Worm (Caenorhabditis elegans) whole organism, L1 larva: ENCODE data around the gene F55A11.8.

Source experiments
- C04F5.9 ChIP-seq: sonication (generic microtip); optimal IDR thresholded peaks from 2 replicates; lab custom pipeline; 2016; ENCODE audit warnings: missing genetic modification characterization, missing compliant biosample characterization
- C16A3.4 ChIP-seq: fragments of 150-350 bp; optimal IDR thresholded peaks from 2 replicates; lab custom pipeline; 2014; ENCODE audit warnings: missing biosample characterization, missing genetic modification characterization
- Y116A8C.19 ChIP-seq: sonication (generic microtip); optimal IDR thresholded peaks from 2 replicates; lab custom pipeline; 2016; ENCODE audit warnings: missing compliant biosample characterization, missing genetic modification characterization, borderline replicate concordance
- alr-1 ChIP-seq: fragments of 200-800 bp; sonication (Bioruptor generic); optimal IDR thresholded peaks from 2 replicates; lab custom pipeline; 2018; ENCODE audit warnings: borderline replicate concordance, mild to moderate bottlenecking, missing genetic modification characterization, missing compliant biosample characterization
- aly-2 ChIP-seq: fragments of 150-350 bp; optimal IDR thresholded peaks from 2 replicates; lab custom pipeline; 2014; ENCODE audit warnings: missing biosample characterization, missing genetic modification characterization
- ama-1 ChIP-seq: fragments of 150-350 bp; optimal IDR thresholded peaks from 2 replicates; lab custom pipeline; 2014
- blmp-1 ChIP-seq: fragments of 150-350 bp; optimal IDR thresholded peaks from 2 replicates; lab custom pipeline; 2014; ENCODE audit warnings: missing biosample characterization, missing genetic modification characterization
- ceh-8 ChIP-seq: fragments of 200-800 bp; sonication (Bioruptor generic); optimal IDR thresholded peaks from 2 replicates; lab custom pipeline; 2018; ENCODE audit warnings: mild to moderate bottlenecking, missing genetic modification characterization, moderate library complexity, missing compliant biosample characterization
- ceh-82 ChIP-seq, 3 experiments: fragments of 150-350 bp in 1 of 3; sonication (generic microtip) in 2 of 3; optimal IDR thresholded peaks; 2 replicates each; lab custom pipeline; 2014 to 2017; ENCODE audit warnings: missing biosample characterization in 3 of 3, missing genetic modification characterization in 3 of 3
- ceh-88 ChIP-seq: fragments of 200-800 bp; sonication (Bioruptor generic); IDR thresholded peaks from 2 replicates; pipeline ENCODE4 v1.3.6; 2022; ENCODE audit warnings: missing genetic modification characterization, missing compliant biosample characterization
- ceh-90 ChIP-seq: sonication (generic microtip); optimal IDR thresholded peaks from 2 replicates; lab custom pipeline; 2016; ENCODE audit warnings: missing genetic modification characterization, missing compliant biosample characterization
- ces-1 ChIP-seq: fragments of 150-350 bp; optimal IDR thresholded peaks from 2 replicates; lab custom pipeline; 2014; ENCODE audit warnings: missing biosample characterization, missing genetic modification reagents, missing genetic modification characterization
- dsc-1 ChIP-seq: sonication (generic microtip); optimal IDR thresholded peaks from 2 replicates; lab custom pipeline; 2016; ENCODE audit warnings: mild to moderate bottlenecking, missing genetic modification characterization, missing compliant biosample characterization
- efl-1 ChIP-seq, 4 experiments: fragments of 150-350 bp; optimal IDR thresholded peaks in 3 of 4; peaks in 1 of 4; 1 replicate in 1 of 4; 2 replicates in 3 of 4; lab custom pipeline; 2014; ENCODE audit warnings: missing biosample characterization in 2 of 4, missing genetic modification characterization in 2 of 4, missing genetic modification reagents in 2 of 4
- egl-27 ChIP-seq, 2 experiments: fragments of 150-350 bp in 1 of 2; sonication (generic microtip); optimal IDR thresholded peaks; 3 replicates each; lab custom pipeline; 2017 to 2018; ENCODE audit warnings: missing biosample characterization in 2 of 2, missing genetic modification characterization in 2 of 2, missing genetic modification reagents in 2 of 2
- elt-2 ChIP-seq: sonication (generic microtip); optimal IDR thresholded peaks from 2 replicates; lab custom pipeline; 2016; ENCODE audit warnings: missing genetic modification characterization, mild to moderate bottlenecking, inconsistent platforms, missing compliant biosample characterization, missing genetic modification reagents
- ets-5 ChIP-seq: fragments of 200-800 bp; sonication (Bioruptor generic); IDR thresholded peaks from 2 replicates; pipeline ENCODE4 v1.3.6; 2022; ENCODE audit warnings: missing genetic modification characterization, missing compliant biosample characterization
- fkh-10 ChIP-seq: sonication (generic microtip); optimal IDR thresholded peaks from 2 replicates; lab custom pipeline; 2017; ENCODE audit warnings: missing biosample characterization, missing genetic modification reagents, missing genetic modification characterization
- fkh-4 ChIP-seq: sonication (generic microtip); optimal IDR thresholded peaks from 2 replicates; lab custom pipeline; 2016; ENCODE audit warnings: missing compliant biosample characterization, missing genetic modification characterization, borderline replicate concordance
- fkh-8 ChIP-seq: sonication (generic microtip); optimal IDR thresholded peaks from 2 replicates; lab custom pipeline; 2016; ENCODE audit warnings: mild to moderate bottlenecking, missing genetic modification characterization, missing compliant biosample characterization
- fos-1 ChIP-seq: fragments of 150-350 bp; optimal IDR thresholded peaks from 2 replicates; lab custom pipeline; 2014; ENCODE audit warnings: missing biosample characterization, missing genetic modification characterization
- grh-1 ChIP-seq: fragments of 200-800 bp; sonication (Bioruptor generic); IDR thresholded peaks from 2 replicates; pipeline ENCODE4 v1.3.6; 2022; ENCODE audit warnings: missing genetic modification reagents, missing genetic modification characterization, missing compliant biosample characterization
- hpl-2 ChIP-seq: fragments of 150-350 bp; optimal IDR thresholded peaks from 2 replicates; lab custom pipeline; 2014; ENCODE audit warnings: missing biosample characterization, missing genetic modification reagents, missing genetic modification characterization
- irx-1 ChIP-seq: sonication (generic microtip); optimal IDR thresholded peaks from 2 replicates; lab custom pipeline; 2016; ENCODE audit warnings: missing genetic modification characterization, missing compliant biosample characterization
- jun-1 ChIP-seq: fragments of 150-350 bp; optimal IDR thresholded peaks from 2 replicates; lab custom pipeline; 2014; ENCODE audit warnings: missing biosample characterization, missing genetic modification reagents, missing genetic modification characterization
- lin-13 ChIP-seq: fragments of 150-350 bp; optimal IDR thresholded peaks from 2 replicates; lab custom pipeline; 2014; ENCODE audit warnings: missing biosample characterization, missing genetic modification reagents, missing genetic modification characterization
- lin-15B ChIP-seq: fragments of 150-350 bp; sonication (generic microtip); optimal IDR thresholded peaks from 3 replicates; lab custom pipeline; 2014; ENCODE audit warnings: missing biosample characterization, missing genetic modification characterization
- lin-35 ChIP-seq, 2 experiments: fragments of 150-350 bp; optimal IDR thresholded peaks; 2 replicates each; lab custom pipeline; 2014; ENCODE audit warnings: missing biosample characterization in 2 of 2, missing genetic modification characterization in 2 of 2, missing genetic modification reagents in 2 of 2
- lsy-2 ChIP-seq, 2 experiments: fragments of 150-350 bp; optimal IDR thresholded peaks; 2 replicates each; lab custom pipeline; 2014; ENCODE audit warnings: missing biosample characterization in 2 of 2, missing genetic modification characterization in 2 of 2
- mab-9 ChIP-seq: fragments of 200-800 bp; sonication (Bioruptor generic); IDR thresholded peaks from 2 replicates; pipeline ENCODE4 v1.3.6; 2022; ENCODE audit warnings: missing genetic modification reagents, missing genetic modification characterization, missing compliant biosample characterization
- mef-2 ChIP-seq: fragments of 150-350 bp; optimal IDR thresholded peaks from 2 replicates; lab custom pipeline; 2014; ENCODE audit warnings: missing biosample characterization, missing genetic modification characterization
- mep-1 ChIP-seq: fragments of 150-350 bp; optimal IDR thresholded peaks from 2 replicates; lab custom pipeline; 2014; ENCODE audit warnings: missing biosample characterization, missing genetic modification characterization
- nhr-11 ChIP-seq: fragments of 150-350 bp; optimal IDR thresholded peaks from 2 replicates; lab custom pipeline; 2014; ENCODE audit warnings: missing biosample characterization, missing genetic modification characterization
- nhr-12 ChIP-seq: sonication (generic microtip); optimal IDR thresholded peaks from 2 replicates; lab custom pipeline; 2017; ENCODE audit warnings: missing biosample characterization, missing genetic modification characterization
- nhr-237 ChIP-seq: fragments of 150-350 bp; optimal IDR thresholded peaks from 2 replicates; lab custom pipeline; 2014; ENCODE audit warnings: missing biosample characterization, missing genetic modification characterization
- nhr-28 ChIP-seq: fragments of 150-350 bp; optimal IDR thresholded peaks from 2 replicates; lab custom pipeline; 2014; ENCODE audit warnings: missing biosample characterization, missing genetic modification characterization
- nhr-76 ChIP-seq: sonication (generic microtip); optimal IDR thresholded peaks from 2 replicates; lab custom pipeline; 2017; ENCODE audit warnings: missing biosample characterization, missing genetic modification characterization
- nhr-85 ChIP-seq: sonication (generic microtip); peaks from one replicate; lab custom pipeline; 2016; ENCODE audit warnings: missing genetic modification characterization, inconsistent platforms, missing compliant biosample characterization
- nhr-90 ChIP-seq: sonication (generic microtip); optimal IDR thresholded peaks from 2 replicates; lab custom pipeline; 2016; ENCODE audit warnings: mild to moderate bottlenecking, missing genetic modification characterization, missing compliant biosample characterization; ENCODE audit not compliant: poor library complexity
- pax-3 ChIP-seq: fragments of 200-800 bp; sonication (Bioruptor generic); optimal IDR thresholded peaks from 2 replicates; lab custom pipeline; 2018; ENCODE audit warnings: mild to moderate bottlenecking, missing genetic modification characterization, moderate library complexity, missing compliant biosample characterization
- pqm-1 ChIP-seq: sonication (generic microtip); optimal IDR thresholded peaks from 3 replicates; lab custom pipeline; 2017; ENCODE audit warnings: missing biosample characterization, missing genetic modification characterization
- rnt-1 ChIP-seq: sonication (generic microtip); optimal IDR thresholded peaks from 2 replicates; lab custom pipeline; 2016; ENCODE audit warnings: mild to moderate bottlenecking, missing genetic modification characterization, moderate library complexity, missing compliant biosample characterization
- sox-4 ChIP-seq: sonication (generic microtip); optimal IDR thresholded peaks from 2 replicates; lab custom pipeline; 2016; ENCODE audit warnings: missing genetic modification characterization, missing compliant biosample characterization
- swsn-7 ChIP-seq: sonication (generic microtip); optimal IDR thresholded peaks from 2 replicates; lab custom pipeline; 2016; ENCODE audit warnings: missing genetic modification characterization, missing compliant biosample characterization
- tbx-2 ChIP-seq: sonication (generic microtip); optimal IDR thresholded peaks from 2 replicates; lab custom pipeline; 2016; ENCODE audit warnings: missing genetic modification characterization, missing compliant biosample characterization
- tlp-1 ChIP-seq: fragments of 150-350 bp; optimal IDR thresholded peaks from 2 replicates; lab custom pipeline; 2014; ENCODE audit warnings: missing biosample characterization, missing genetic modification characterization
- unc-30 ChIP-seq: sonication (generic microtip); optimal IDR thresholded peaks from 2 replicates; lab custom pipeline; 2017; ENCODE audit warnings: missing biosample characterization, missing genetic modification characterization
- unc-62 ChIP-seq: fragments of 150-350 bp; optimal IDR thresholded peaks from 2 replicates; lab custom pipeline; 2014; ENCODE audit warnings: missing biosample characterization, missing genetic modification reagents, missing genetic modification characterization
- xbp-1 ChIP-seq: sonication (generic microtip); optimal IDR thresholded peaks from 2 replicates; lab custom pipeline; 2016; ENCODE audit warnings: missing genetic modification characterization, missing compliant biosample characterization
- zag-1 ChIP-seq: fragments of 150-350 bp; optimal IDR thresholded peaks from 2 replicates; lab custom pipeline; 2014; ENCODE audit warnings: missing biosample characterization, missing genetic modification characterization
- zip-4 ChIP-seq: fragments of 200-800 bp; sonication (Bioruptor generic); optimal IDR thresholded peaks from 2 replicates; lab custom pipeline; 2018; ENCODE audit warnings: mild to moderate bottlenecking, missing genetic modification characterization, moderate library complexity, missing compliant biosample characterization
- ztf-11 ChIP-seq, 2 experiments: sonication (generic microtip); optimal IDR thresholded peaks; 2 replicates each; lab custom pipeline; 2016 to 2017; ENCODE audit warnings: missing genetic modification characterization in 2 of 2, missing biosample characterization in 1 of 2, missing compliant biosample characterization in 1 of 2

Gene F55A11.8

ce11 chrV:11799252-11799822 is 11.3 kb downstream of the F55A11.8 start (continued):
- no peak for TF ChIP-seq zag-1 (tag; lab: Kevin White, UChicago)
- TF ChIP-seq pqm-1 (tag; lab: Kevin White, UChicago): no peak
- TF ChIP-seq unc-62 (GFP tag; lab: Kevin White, UChicago): no peak
- TF ChIP-seq tbx-2 (tag; lab: Kevin White, UChicago): peak; percentile 78
- TF ChIP-seq zip-4 (GFP tag; lab: Kevin White, UChicago): no peak
- no peak for TF ChIP-seq nhr-11 (tag; lab: Kevin White, UChicago)
- no peak for TF ChIP-seq mep-1 (tag; lab: Kevin White, UChicago)
- no peak for TF ChIP-seq ceh-8
- TF ChIP-seq alr-1 (tag; lab: Kevin White, UChicago): no peak
- no peak for TF ChIP-seq lin-15B (tag; lab: Kevin White, UChicago)
- peak; percentile 38 for TF ChIP-seq irx-1 (tag; lab: Kevin White, UChicago)
- TF ChIP-seq C16A3.4 (tag; lab: Kevin White, UChicago): peak; percentile 46
- TF ChIP-seq lin-13 (GFP tag; lab: Kevin White, UChicago): peak; percentile 41
- TF ChIP-seq nhr-85: peak; percentile 99
- TF ChIP-seq ztf-11 (tag; optimal IDR thresholded peaks at IDR 0.05; lab: Kevin White, UChicago): no peak
- TF ChIP-seq fos-1 (tag; lab: Kevin White, UChicago): no peak
- TF ChIP-seq lsy-2 (tag; optimal IDR thresholded peaks at IDR 0.05; lab: Kevin White, UChicago): peak; percentile 21 to 53
- no peak for TF ChIP-seq efl-1 (optimal IDR thresholded peaks at IDR 0.05; lab: Kevin White, UChicago)
- no peak for TF ChIP-seq efl-1 (GFP tag; optimal IDR thresholded peaks at IDR 0.05 in 1 of 2; lab: Kevin White, UChicago)
- no peak for TF ChIP-seq ceh-90 (tag; lab: Kevin White, UChicago)
- TF ChIP-seq nhr-237 (tag; lab: Kevin White, UChicago): no peak
- no peak for TF ChIP-seq sox-4 (tag; lab: Kevin White, UChicago)
- TF ChIP-seq grh-1 (GFP tag; lab: Robert Waterston, UW): peak; percentile 76
- no peak for TF ChIP-seq mef-2 (tag; lab: Kevin White, UChicago)
- no peak for TF ChIP-seq C04F5.9
- no peak for TF ChIP-seq tlp-1 (tag; lab: Kevin White, UChicago)
- no peak for TF ChIP-seq fkh-8
- TF ChIP-seq aly-2: no peak
- no peak for TF ChIP-seq Y116A8C.19 (tag; lab: Kevin White, UChicago)
- peak in 1 of 2 experiments; percentile 36 for TF ChIP-seq egl-27 (tag; optimal IDR thresholded peaks at IDR 0.05; lab: Kevin White, UChicago)
- peak; percentile 80 for TF ChIP-seq blmp-1 (tag; lab: Kevin White, UChicago)
- no peak for TF ChIP-seq nhr-12 (tag; lab: Kevin White, UChicago)
- no peak for TF ChIP-seq fkh-10 (GFP tag; lab: Kevin White, UChicago)
- TF ChIP-seq nhr-90 (tag; lab: Kevin White, UChicago): peak; percentile 88
- no peak for TF ChIP-seq nhr-28 (tag; lab: Kevin White, UChicago)
- peak in 1 of 2 experiments; percentile 71 for TF ChIP-seq lin-35 (GFP tag; optimal IDR thresholded peaks at IDR 0.05; lab: Kevin White, UChicago)
- TF ChIP-seq nhr-76 (tag; lab: Kevin White, UChicago): no peak
- TF ChIP-seq unc-30: no peak
- TF ChIP-seq dsc-1 (tag; lab: Kevin White, UChicago): no peak
- peak; percentile 58; the same call in 1 of the 2 replicates for TF ChIP-seq mab-9 (GFP tag; lab: Robert Waterston, UW)
- TF ChIP-seq ets-5 (GFP tag; lab: Robert Waterston, UW): no peak
- peak; percentile 23 for TF ChIP-seq swsn-7
- no peak for TF ChIP-seq rnt-1 (tag; lab: Kevin White, UChicago)
- TF ChIP-seq pax-3 (tag; lab: Kevin White, UChicago): no peak
- TF ChIP-seq elt-2 (tag; lab: Kevin White, UChicago): no peak
- TF ChIP-seq jun-1 (tag; lab: Kevin White, UChicago): peak; percentile 24
- no peak for TF ChIP-seq fkh-4
- TF ChIP-seq hpl-2: no peak
- TF ChIP-seq ama-1 (lab: Kevin White, UChicago): no peak
- TF ChIP-seq ceh-82 (tag; optimal IDR thresholded peaks at IDR 0.05; lab: Kevin White, UChicago): no peak
- TF ChIP-seq xbp-1 (tag; lab: Kevin White, UChicago): peak; percentile 32
- TF ChIP-seq ceh-88 (GFP tag; lab: Robert Waterston, UW): no peak
- no peak for TF ChIP-seq ces-1 (GFP tag; lab: Kevin White, UChicago)
